Worm (Caenorhabditis elegans) whole organism, late embryonic: ENCODE measurements around the gene set-8.

ENCODE experiments used
- C08G9.2 ChIP-seq: sonication (generic microtip); optimal IDR thresholded peaks from 2 replicates; lab custom pipeline; 2016; ENCODE audit warnings: mild to moderate bottlenecking, missing genetic modification characterization, moderate library complexity, missing compliant biosample characterization
- C38D4.7 ChIP-seq: fragments of 200-800 bp; sonication (Bioruptor generic); optimal IDR thresholded peaks from 2 replicates; lab custom pipeline; 2018; ENCODE audit warnings: mild to moderate bottlenecking, missing genetic modification characterization, moderate library complexity, missing compliant biosample characterization
- K02D7.2 ChIP-seq: sonication (generic microtip); optimal IDR thresholded peaks from 2 replicates; lab custom pipeline; 2017; ENCODE audit warnings: mild to moderate bottlenecking, missing genetic modification characterization, missing compliant biosample characterization
- T23F11.4 ChIP-seq: fragments of 200-800 bp; sonication (Bioruptor generic); optimal IDR thresholded peaks from 2 replicates; lab custom pipeline; 2018; ENCODE audit warnings: mild to moderate bottlenecking, missing genetic modification characterization, missing compliant biosample characterization
- Y22D7AL.16 ChIP-seq: sonication (generic microtip); optimal IDR thresholded peaks from 2 replicates; lab custom pipeline; 2016; ENCODE audit warnings: missing genetic modification characterization, missing compliant biosample characterization
- ahr-1 ChIP-seq: sonication (generic microtip); optimal IDR thresholded peaks from 2 replicates; lab custom pipeline; 2016; ENCODE audit warnings: missing genetic modification characterization, missing compliant biosample characterization
- ceh-18 ChIP-seq: sonication (generic microtip); optimal IDR thresholded peaks from 2 replicates; lab custom pipeline; 2016; ENCODE audit warnings: missing genetic modification characterization, missing compliant biosample characterization
- ceh-19 ChIP-seq: fragments of 200-800 bp; sonication (Bioruptor generic); optimal IDR thresholded peaks from 2 replicates; lab custom pipeline; 2018; ENCODE audit warnings: mild to moderate bottlenecking, missing genetic modification characterization, missing compliant biosample characterization
- ceh-2 ChIP-seq: sonication (generic microtip); optimal IDR thresholded peaks from 2 replicates; lab custom pipeline; 2016; ENCODE audit warnings: missing genotype, missing genetic modification characterization, missing compliant biosample characterization
- ceh-24 ChIP-seq: sonication (generic microtip); optimal IDR thresholded peaks from 2 replicates; lab custom pipeline; 2016; ENCODE audit warnings: mild to moderate bottlenecking, missing genetic modification characterization, missing compliant biosample characterization
- ceh-31 ChIP-seq: sonication (generic microtip); optimal IDR thresholded peaks from 2 replicates; lab custom pipeline; 2016; ENCODE audit warnings: missing genetic modification characterization, missing compliant biosample characterization
- ceh-34 ChIP-seq: sonication (generic microtip); optimal IDR thresholded peaks from 2 replicates; lab custom pipeline; 2016; ENCODE audit warnings: mild to moderate bottlenecking, missing genetic modification characterization, missing compliant biosample characterization
- ceh-45 ChIP-seq: fragments of 200-800 bp; sonication (Bioruptor generic); IDR thresholded peaks from 2 replicates; pipeline ENCODE4 v1.3.6; 2022; ENCODE audit warnings: missing genetic modification reagents, missing genetic modification characterization, missing compliant biosample characterization
- ceh-48 ChIP-seq: sonication (generic microtip); optimal IDR thresholded peaks from 2 replicates; lab custom pipeline; 2016; ENCODE audit warnings: missing genetic modification characterization, inconsistent platforms, missing compliant biosample characterization
- ceh-6 ChIP-seq: fragments of 200-800 bp; sonication (Bioruptor generic); optimal IDR thresholded peaks from 2 replicates; lab custom pipeline; 2018; ENCODE audit warnings: mild to moderate bottlenecking, missing genetic modification characterization, missing compliant biosample characterization
- che-1 ChIP-seq: sonication (generic microtip); optimal IDR thresholded peaks from 2 replicates; lab custom pipeline; 2016; ENCODE audit warnings: mild to moderate bottlenecking, missing genetic modification characterization, missing compliant biosample characterization
- dmd-4 ChIP-seq: sonication (generic microtip); optimal IDR thresholded peaks from 2 replicates; lab custom pipeline; 2016; ENCODE audit warnings: borderline replicate concordance, missing genetic modification characterization, missing compliant biosample characterization
- elt-2 ChIP-seq: sonication (generic microtip); optimal IDR thresholded peaks from 2 replicates; lab custom pipeline; 2016; ENCODE audit warnings: missing genetic modification reagents, missing genetic modification characterization, missing compliant biosample characterization
- ets-4 ChIP-seq: sonication (generic microtip); optimal IDR thresholded peaks from 2 replicates; lab custom pipeline; 2016; ENCODE audit warnings: missing genetic modification characterization, missing compliant biosample characterization
- fax-1 ChIP-seq: sonication (generic microtip); optimal IDR thresholded peaks from 2 replicates; lab custom pipeline; 2016; ENCODE audit warnings: missing genotype, missing genetic modification characterization, missing compliant biosample characterization
- fkh-6 ChIP-seq: sonication (generic microtip); optimal IDR thresholded peaks from 2 replicates; lab custom pipeline; 2016; ENCODE audit warnings: missing genetic modification characterization, missing compliant biosample characterization
- gmeb-2 ChIP-seq: sonication (generic microtip); optimal IDR thresholded peaks from 2 replicates; lab custom pipeline; 2016; ENCODE audit warnings: missing genetic modification characterization, inconsistent platforms, missing compliant biosample characterization
- hlh-13 ChIP-seq: fragments of 200-800 bp; sonication (Bioruptor generic); optimal IDR thresholded peaks from 2 replicates; lab custom pipeline; 2018; ENCODE audit warnings: mild to moderate bottlenecking, missing genetic modification characterization, missing compliant biosample characterization
- hlh-15 ChIP-seq: sonication (generic microtip); optimal IDR thresholded peaks from 2 replicates; lab custom pipeline; 2016; ENCODE audit warnings: missing genetic modification characterization, missing compliant biosample characterization
- hlh-30 ChIP-seq: sonication (generic microtip); optimal IDR thresholded peaks from 2 replicates; lab custom pipeline; 2017; ENCODE audit warnings: antibody characterized with exemption, missing genetic modification characterization, missing compliant biosample characterization; ENCODE audit not compliant: insufficient read depth
- hlh-6 ChIP-seq: sonication (generic microtip); optimal IDR thresholded peaks from 2 replicates; lab custom pipeline; 2016; ENCODE audit warnings: missing genotype, missing genetic modification characterization, missing compliant biosample characterization
- lin-11 ChIP-seq: fragments of 200-800 bp; sonication (Bioruptor generic); optimal IDR thresholded peaks from 2 replicates; lab custom pipeline; 2018; ENCODE audit warnings: mild to moderate bottlenecking, missing genetic modification characterization, missing compliant biosample characterization
- madf-2 ChIP-seq: sonication (generic microtip); optimal IDR thresholded peaks from 2 replicates; lab custom pipeline; 2017; ENCODE audit warnings: missing genetic modification characterization, missing compliant biosample characterization
- mec-3 ChIP-seq: sonication (generic microtip); optimal IDR thresholded peaks from 2 replicates; lab custom pipeline; 2016; ENCODE audit warnings: borderline replicate concordance, missing genetic modification characterization, missing compliant biosample characterization
- nfya-1 ChIP-seq: sonication (generic microtip); optimal IDR thresholded peaks from 2 replicates; lab custom pipeline; 2017; ENCODE audit warnings: missing genetic modification characterization, mild to moderate bottlenecking, missing compliant biosample characterization, antibody characterized with exemption, moderate library complexity
- nhr-232 ChIP-seq: sonication (generic microtip); optimal IDR thresholded peaks from 2 replicates; lab custom pipeline; 2016; ENCODE audit warnings: missing genetic modification characterization, missing compliant biosample characterization
- npax-4 ChIP-seq: sonication (generic microtip); optimal IDR thresholded peaks from 2 replicates; lab custom pipeline; 2016; ENCODE audit warnings: missing genetic modification characterization, missing compliant biosample characterization
- pat-9 ChIP-seq: fragments of 200-800 bp; sonication (Bioruptor generic); optimal IDR thresholded peaks from 2 replicates; lab custom pipeline; 2018; ENCODE audit warnings: mild to moderate bottlenecking, missing genetic modification characterization, moderate library complexity, missing compliant biosample characterization
- pha-2 ChIP-seq: sonication (generic microtip); optimal IDR thresholded peaks from 2 replicates; lab custom pipeline; 2017; ENCODE audit warnings: mild to moderate bottlenecking, missing genetic modification characterization, missing compliant biosample characterization
- pqm-1 ChIP-seq: sonication (generic microtip); optimal IDR thresholded peaks from 2 replicates; lab custom pipeline; 2016; ENCODE audit warnings: missing genetic modification characterization, missing compliant biosample characterization
- pros-1 ChIP-seq: fragments of 150-350 bp; optimal IDR thresholded peaks from 2 replicates; lab custom pipeline; 2014; ENCODE audit warnings: missing biosample characterization, missing genetic modification reagents, missing genetic modification characterization
- ref-2 ChIP-seq: sonication (generic microtip); optimal IDR thresholded peaks from 2 replicates; lab custom pipeline; 2016; ENCODE audit warnings: missing genetic modification characterization, missing compliant biosample characterization
- rnt-1 ChIP-seq: sonication (generic microtip); optimal IDR thresholded peaks from 2 replicates; lab custom pipeline; 2016; ENCODE audit warnings: missing genetic modification characterization, missing compliant biosample characterization
- sdc-2 ChIP-seq: sonication (generic microtip); optimal IDR thresholded peaks from 2 replicates; lab custom pipeline; 2016; ENCODE audit warnings: missing genotype, missing genetic modification characterization, missing compliant biosample characterization
- sox-2 ChIP-seq: fragments of 200-800 bp; sonication (Bioruptor generic); IDR thresholded peaks from 2 replicates; pipeline ENCODE4 v1.3.6; 2022; ENCODE audit warnings: missing genetic modification reagents, missing genetic modification characterization, missing compliant biosample characterization
- sox-4 ChIP-seq: sonication (generic microtip); optimal IDR thresholded peaks from 2 replicates; lab custom pipeline; 2017; ENCODE audit warnings: mild to moderate bottlenecking, missing genetic modification characterization, inconsistent platforms, missing compliant biosample characterization
- syd-9 ChIP-seq: sonication (generic microtip); optimal IDR thresholded peaks from 2 replicates; lab custom pipeline; 2016; ENCODE audit warnings: mild to moderate bottlenecking, missing genetic modification characterization, moderate library complexity, missing compliant biosample characterization
- tbx-2 ChIP-seq: sonication (generic microtip); optimal IDR thresholded peaks from 2 replicates; lab custom pipeline; 2016; ENCODE audit warnings: missing genetic modification characterization, missing compliant biosample characterization
- ttx-3 ChIP-seq: sonication (generic microtip); optimal IDR thresholded peaks from 2 replicates; lab custom pipeline; 2016; ENCODE audit warnings: missing genetic modification reagents, missing genetic modification characterization, missing compliant biosample characterization
- unc-3 ChIP-seq, 2 experiments: fragments of 200-800 bp in 1 of 2; sonication (Bioruptor generic) in 1 of 2; sonication (generic microtip) in 1 of 2; conservative IDR thresholded peaks in 1 of 2; optimal IDR thresholded peaks in 1 of 2; 2 replicates each; pipeline versions ENCODE4 v1.3.6 to Lab custom; 2016 to 2022; ENCODE audit warnings: missing compliant biosample characterization in 2 of 2, missing genetic modification characterization in 2 of 2, missing genetic modification reagents in 1 of 2
- unc-42 ChIP-seq: sonication (generic microtip); optimal IDR thresholded peaks from 2 replicates; lab custom pipeline; 2016; ENCODE audit warnings: missing genotype, missing genetic modification characterization, missing compliant biosample characterization
- unc-86 ChIP-seq: sonication (generic microtip); optimal IDR thresholded peaks from 2 replicates; lab custom pipeline; 2016; ENCODE audit warnings: missing genetic modification characterization, missing compliant biosample characterization
- zip-5 ChIP-seq: sonication (generic microtip); optimal IDR thresholded peaks from 2 replicates; lab custom pipeline; 2016; ENCODE audit warnings: missing genetic modification characterization, missing compliant biosample characterization
- ztf-16 ChIP-seq: sonication (generic microtip); optimal IDR thresholded peaks from 2 replicates; lab custom pipeline; 2017; ENCODE audit warnings: missing genetic modification characterization, missing compliant biosample characterization

The set-8 gene

ce11 chrX:13444267-13444666, 2.3 kb upstream of the set-8 start:
- TF ChIP-seq zip-5 (tag; lab: Kevin White, UChicago), result no peak
- no peak for TF ChIP-seq elt-2 (tag; lab: Kevin White, UChicago)
- no peak for TF ChIP-seq sox-4
- no peak for TF ChIP-seq unc-86
- no peak for TF ChIP-seq unc-3 (GFP tag; conservative IDR thresholded peaks at IDR 0.05; lab: Robert Waterston, UW)
- no peak for TF ChIP-seq unc-3 (tag; optimal IDR thresholded peaks at IDR 0.05; lab: Kevin White, UChicago)

- TF ChIP-seq ztf-16 (tag; lab: Kevin White, UChicago), result peak; percentile 70
- TF ChIP-seq pros-1 (tag; lab: Kevin White, UChicago), result peak; percentile 2
- TF ChIP-seq hlh-6 (tag; lab: Kevin White, UChicago), result peak; percentile 57
- TF ChIP-seq syd-9, result peak; percentile 56
- TF ChIP-seq ahr-1 (tag; lab: Kevin White, UChicago), result peak; percentile 43
- peak; percentile 60 for TF ChIP-seq nhr-232 (tag; lab: Kevin White, UChicago)
- TF ChIP-seq Y22D7AL.16 (tag; lab: Kevin White, UChicago), result peak; percentile 13
- peak; percentile 54 for TF ChIP-seq K02D7.2 (tag; lab: Kevin White, UChicago)
- TF ChIP-seq ceh-24 (tag; lab: Kevin White, UChicago), result peak; percentile 45
- peak; percentile 70 for TF ChIP-seq pat-9 (tag; lab: Kevin White, UChicago)
- TF ChIP-seq npax-4 (tag; lab: Kevin White, UChicago), result peak; percentile 47
- TF ChIP-seq ref-2 (tag; lab: Kevin White, UChicago), result peak; percentile 26
- peak; percentile 46 for TF ChIP-seq unc-42 (tag; lab: Kevin White, UChicago)
- peak; percentile 35 for TF ChIP-seq lin-11
- peak; percentile 41 for TF ChIP-seq ceh-48 (tag; lab: Kevin White, UChicago)
- peak; percentile 75 for TF ChIP-seq pha-2 (tag; lab: Kevin White, UChicago)
- peak; percentile 73 for TF ChIP-seq gmeb-2
- TF ChIP-seq rnt-1 (tag; lab: Kevin White, UChicago), result peak; percentile 53
- TF ChIP-seq ceh-18 (tag; lab: Kevin White, UChicago), result peak; percentile 66
- TF ChIP-seq dmd-4, result peak; percentile 60
- TF ChIP-seq ttx-3 (tag; lab: Kevin White, UChicago), result peak; percentile 63
- peak; percentile 45 for TF ChIP-seq T23F11.4
- 0 out of 2 replicates have a peak, but pooled peaks have one; percentile 8 for TF ChIP-seq sox-2
- peak; percentile 64 for TF ChIP-seq unc-86
- TF ChIP-seq tbx-2 (tag; lab: Kevin White, UChicago), result peak; percentile 63
- peak; percentile 74 for TF ChIP-seq C08G9.2 (tag; lab: Kevin White, UChicago)
- peak; percentile 47 for TF ChIP-seq C38D4.7 (GFP tag; lab: Kevin White, UChicago)
- TF ChIP-seq sox-4, result peak; percentile 72
- peak; percentile 58 for TF ChIP-seq hlh-30 (tag; lab: Kevin White, UChicago)
- TF ChIP-seq unc-3 (GFP tag; conservative IDR thresholded peaks at IDR 0.05; lab: Robert Waterston, UW), result peak; percentile 62; the same call in 1 of the 2 replicates
- peak; percentile 41 for TF ChIP-seq unc-3 (tag; optimal IDR thresholded peaks at IDR 0.05; lab: Kevin White, UChicago)
- TF ChIP-seq ets-4 (tag; lab: Kevin White, UChicago), result peak; percentile 34
- peak; percentile 70 for TF ChIP-seq ceh-45 (GFP tag; lab: Robert Waterston, UW)
- peak; percentile 33 for TF ChIP-seq ceh-2
- TF ChIP-seq madf-2 (tag; lab: Kevin White, UChicago), result peak; percentile 74
- peak; percentile 35 for TF ChIP-seq ceh-31 (tag; lab: Kevin White, UChicago)
- TF ChIP-seq fax-1 (tag; lab: Kevin White, UChicago), result peak; percentile 45
- TF ChIP-seq che-1, result peak; percentile 72
- peak; percentile 81 for TF ChIP-seq ceh-19 (GFP tag; lab: Kevin White, UChicago)
- TF ChIP-seq nfya-1 (tag; lab: Kevin White, UChicago), result peak; percentile 28
- TF ChIP-seq hlh-15 (tag; lab: Kevin White, UChicago), result peak; percentile 7
- peak; percentile 66 for TF ChIP-seq elt-2 (tag; lab: Kevin White, UChicago)
- peak; percentile 28 for TF ChIP-seq ceh-34
- TF ChIP-seq pqm-1, result peak; percentile 56
- peak; percentile 92 for TF ChIP-seq sdc-2
- TF ChIP-seq ceh-6 (GFP tag; lab: Kevin White, UChicago), result peak; percentile 73
- TF ChIP-seq mec-3 (tag; lab: Kevin White, UChicago), result peak; percentile 26
- peak; percentile 47 for TF ChIP-seq hlh-13 (GFP tag; lab: Kevin White, UChicago)
- peak; percentile 67 for TF ChIP-seq fkh-6 (tag; lab: Kevin White, UChicago)
Measured at ce11 chrX:13448665-13449099, 2.2 kb downstream of the set-8 start.
